Worm (Caenorhabditis elegans) whole organism, late embryonic: Measurements from ENCODE around the gene srab-10.

ENCODE experiments used
- C38D4.7 ChIP-seq: fragments of 200-800 bp; sonication (Bioruptor generic); optimal IDR thresholded peaks from 2 replicates; lab custom pipeline; 2018; ENCODE audit warnings: mild to moderate bottlenecking, missing genetic modification characterization, moderate library complexity, missing compliant biosample characterization
- K09A11.1 ChIP-seq: sonication (generic microtip); optimal IDR thresholded peaks from 2 replicates; lab custom pipeline; 2017; ENCODE audit warnings: antibody characterized with exemption, mild to moderate bottlenecking, missing genetic modification characterization, missing compliant biosample characterization; ENCODE audit not compliant: insufficient read depth
- Y22D7AL.16 ChIP-seq: sonication (generic microtip); optimal IDR thresholded peaks from 2 replicates; lab custom pipeline; 2016; ENCODE audit warnings: missing genetic modification characterization, missing compliant biosample characterization
- ceh-19 ChIP-seq: fragments of 200-800 bp; sonication (Bioruptor generic); optimal IDR thresholded peaks from 2 replicates; lab custom pipeline; 2018; ENCODE audit warnings: mild to moderate bottlenecking, missing genetic modification characterization, missing compliant biosample characterization
- ceh-22 ChIP-seq: sonication (generic microtip); optimal IDR thresholded peaks from 2 replicates; lab custom pipeline; 2017; ENCODE audit warnings: missing biosample characterization, missing genetic modification characterization
- ceh-24 ChIP-seq: sonication (generic microtip); optimal IDR thresholded peaks from 2 replicates; lab custom pipeline; 2016; ENCODE audit warnings: mild to moderate bottlenecking, missing genetic modification characterization, missing compliant biosample characterization
- ceh-34 ChIP-seq: sonication (generic microtip); optimal IDR thresholded peaks from 2 replicates; lab custom pipeline; 2016; ENCODE audit warnings: mild to moderate bottlenecking, missing genetic modification characterization, missing compliant biosample characterization
- ceh-48 ChIP-seq: sonication (generic microtip); optimal IDR thresholded peaks from 2 replicates; lab custom pipeline; 2016; ENCODE audit warnings: missing genetic modification characterization, inconsistent platforms, missing compliant biosample characterization
- ceh-6 ChIP-seq: fragments of 200-800 bp; sonication (Bioruptor generic); optimal IDR thresholded peaks from 2 replicates; lab custom pipeline; 2018; ENCODE audit warnings: mild to moderate bottlenecking, missing genetic modification characterization, missing compliant biosample characterization
- ceh-9 ChIP-seq: sonication (generic microtip); optimal IDR thresholded peaks from 2 replicates; lab custom pipeline; 2016; ENCODE audit warnings: mild to moderate bottlenecking, missing genetic modification characterization, inconsistent platforms, missing compliant biosample characterization
- elt-2 ChIP-seq: sonication (generic microtip); optimal IDR thresholded peaks from 2 replicates; lab custom pipeline; 2016; ENCODE audit warnings: missing genetic modification reagents, missing genetic modification characterization, missing compliant biosample characterization
- elt-4 ChIP-seq: sonication (generic microtip); optimal IDR thresholded peaks from 2 replicates; lab custom pipeline; 2016; ENCODE audit warnings: missing genetic modification characterization, missing compliant biosample characterization
- ets-4 ChIP-seq: sonication (generic microtip); optimal IDR thresholded peaks from 2 replicates; lab custom pipeline; 2016; ENCODE audit warnings: missing genetic modification characterization, missing compliant biosample characterization
- fax-1 ChIP-seq: sonication (generic microtip); optimal IDR thresholded peaks from 2 replicates; lab custom pipeline; 2016; ENCODE audit warnings: missing genotype, missing genetic modification characterization, missing compliant biosample characterization
- fkh-10 ChIP-seq: fragments of 150-350 bp; optimal IDR thresholded peaks from 2 replicates; lab custom pipeline; 2014; ENCODE audit warnings: missing biosample characterization, missing genetic modification reagents, missing genetic modification characterization
- hlh-13 ChIP-seq: fragments of 200-800 bp; sonication (Bioruptor generic); optimal IDR thresholded peaks from 2 replicates; lab custom pipeline; 2018; ENCODE audit warnings: mild to moderate bottlenecking, missing genetic modification characterization, missing compliant biosample characterization
- hlh-15 ChIP-seq: sonication (generic microtip); optimal IDR thresholded peaks from 2 replicates; lab custom pipeline; 2016; ENCODE audit warnings: missing genetic modification characterization, missing compliant biosample characterization
- hlh-30 ChIP-seq: sonication (generic microtip); optimal IDR thresholded peaks from 2 replicates; lab custom pipeline; 2017; ENCODE audit warnings: antibody characterized with exemption, missing genetic modification characterization, missing compliant biosample characterization; ENCODE audit not compliant: insufficient read depth
- hlh-8 ChIP-seq: sonication (generic microtip); optimal IDR thresholded peaks from 2 replicates; lab custom pipeline; 2016; ENCODE audit warnings: missing genotype, missing genetic modification characterization, missing compliant biosample characterization
- lim-6 ChIP-seq: sonication (generic microtip); optimal IDR thresholded peaks from 2 replicates; lab custom pipeline; 2016; ENCODE audit warnings: missing genetic modification characterization, missing compliant biosample characterization
- lin-11 ChIP-seq: fragments of 200-800 bp; sonication (Bioruptor generic); optimal IDR thresholded peaks from 2 replicates; lab custom pipeline; 2018; ENCODE audit warnings: mild to moderate bottlenecking, missing genetic modification characterization, missing compliant biosample characterization
- madf-2 ChIP-seq: sonication (generic microtip); optimal IDR thresholded peaks from 2 replicates; lab custom pipeline; 2017; ENCODE audit warnings: missing genetic modification characterization, missing compliant biosample characterization
- nfya-1 ChIP-seq: sonication (generic microtip); optimal IDR thresholded peaks from 2 replicates; lab custom pipeline; 2017; ENCODE audit warnings: missing genetic modification characterization, mild to moderate bottlenecking, missing compliant biosample characterization, antibody characterized with exemption, moderate library complexity
- nhr-11 ChIP-seq: fragments of 150-350 bp; optimal IDR thresholded peaks from 2 replicates; lab custom pipeline; 2014; ENCODE audit warnings: missing biosample characterization, missing genetic modification characterization
- nhr-232 ChIP-seq: sonication (generic microtip); optimal IDR thresholded peaks from 2 replicates; lab custom pipeline; 2016; ENCODE audit warnings: missing genetic modification characterization, missing compliant biosample characterization
- odd-2 ChIP-seq: sonication (generic microtip); optimal IDR thresholded peaks from 2 replicates; lab custom pipeline; 2017; ENCODE audit warnings: antibody characterized with exemption, mild to moderate bottlenecking, missing genetic modification characterization, missing compliant biosample characterization
- pat-9 ChIP-seq: fragments of 200-800 bp; sonication (Bioruptor generic); optimal IDR thresholded peaks from 2 replicates; lab custom pipeline; 2018; ENCODE audit warnings: mild to moderate bottlenecking, missing genetic modification characterization, moderate library complexity, missing compliant biosample characterization
- pax-1 ChIP-seq: fragments of 150-350 bp; optimal IDR thresholded peaks from 2 replicates; lab custom pipeline; 2014; ENCODE audit warnings: missing biosample characterization, missing genetic modification characterization
- pqm-1 ChIP-seq: sonication (generic microtip); optimal IDR thresholded peaks from 2 replicates; lab custom pipeline; 2016; ENCODE audit warnings: missing genetic modification characterization, missing compliant biosample characterization
- pros-1 ChIP-seq: fragments of 150-350 bp; optimal IDR thresholded peaks from 2 replicates; lab custom pipeline; 2014; ENCODE audit warnings: missing biosample characterization, missing genetic modification reagents, missing genetic modification characterization
- ref-2 ChIP-seq: sonication (generic microtip); optimal IDR thresholded peaks from 2 replicates; lab custom pipeline; 2016; ENCODE audit warnings: missing genetic modification characterization, missing compliant biosample characterization
- sdc-2 ChIP-seq: sonication (generic microtip); optimal IDR thresholded peaks from 2 replicates; lab custom pipeline; 2016; ENCODE audit warnings: missing genotype, missing genetic modification characterization, missing compliant biosample characterization
- sox-4 ChIP-seq: sonication (generic microtip); optimal IDR thresholded peaks from 2 replicates; lab custom pipeline; 2017; ENCODE audit warnings: mild to moderate bottlenecking, missing genetic modification characterization, inconsistent platforms, missing compliant biosample characterization
- tbx-2 ChIP-seq: sonication (generic microtip); optimal IDR thresholded peaks from 2 replicates; lab custom pipeline; 2016; ENCODE audit warnings: missing genetic modification characterization, missing compliant biosample characterization
- unc-3 ChIP-seq, 2 experiments: fragments of 200-800 bp in 1 of 2; sonication (Bioruptor generic) in 1 of 2; sonication (generic microtip) in 1 of 2; conservative IDR thresholded peaks in 1 of 2; optimal IDR thresholded peaks in 1 of 2; 2 replicates each; pipeline versions ENCODE4 v1.3.6 to Lab custom; 2016 to 2022; ENCODE audit warnings: missing compliant biosample characterization in 2 of 2, missing genetic modification characterization in 2 of 2, missing genetic modification reagents in 1 of 2
- zip-5 ChIP-seq: sonication (generic microtip); optimal IDR thresholded peaks from 2 replicates; lab custom pipeline; 2016; ENCODE audit warnings: missing genetic modification characterization, missing compliant biosample characterization

The srab-10 gene

DNA sequence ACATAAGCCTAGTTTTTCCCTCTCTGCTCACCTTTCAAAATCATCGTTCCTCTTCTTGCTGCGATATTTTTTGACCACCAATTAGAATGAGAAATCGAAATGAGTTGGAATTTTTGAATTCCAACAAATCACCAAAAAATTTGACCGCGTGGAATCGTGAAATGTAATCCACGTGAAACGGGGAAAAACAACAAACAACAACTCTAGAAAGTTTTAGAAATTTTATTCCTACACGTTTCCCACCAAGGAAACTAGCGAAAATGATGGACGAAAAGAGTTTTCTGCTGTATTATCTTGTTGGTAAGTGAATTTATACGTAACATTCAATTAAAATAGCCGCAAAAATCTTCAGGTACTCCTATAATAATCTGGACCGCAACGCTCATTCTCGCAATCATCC, 5.9 kb downstream of the srab-10 start, which contains the start of the genes irld-3 and F02C9.1:
Gene irld-3 (minus strand): TSS at position 101 of the 400 bp plus-strand sequence.
Gene F02C9.1 (plus strand): TSS at position 216 of the 400 bp plus-strand sequence.
- TF ChIP-seq zip-5 (tag; lab: Kevin White, UChicago) (no peak), ceh-6 (no peak), ceh-34 (no peak), sox-4 (tag; lab: Kevin White, UChicago) (no peak), hlh-8 (tag; lab: Kevin White, UChicago) (no peak), ceh-9 (tag; lab: Kevin White, UChicago) (no peak), nhr-232 (tag; lab: Kevin White, UChicago) (no peak), K09A11.1 (tag; lab: Kevin White, UChicago) (no peak), pax-1 (tag; lab: Kevin White, UChicago) (no peak), elt-4 (tag; lab: Kevin White, UChicago) (no peak), ets-4 (tag; lab: Kevin White, UChicago) (no peak), unc-3 (GFP tag; conservative IDR thresholded peaks at IDR 0.05; lab: Robert Waterston, UW) (no peak), unc-3 (tag; optimal IDR thresholded peaks at IDR 0.05; lab: Kevin White, UChicago) (no peak), odd-2 (tag; lab: Kevin White, UChicago) (no peak)

DNA sequence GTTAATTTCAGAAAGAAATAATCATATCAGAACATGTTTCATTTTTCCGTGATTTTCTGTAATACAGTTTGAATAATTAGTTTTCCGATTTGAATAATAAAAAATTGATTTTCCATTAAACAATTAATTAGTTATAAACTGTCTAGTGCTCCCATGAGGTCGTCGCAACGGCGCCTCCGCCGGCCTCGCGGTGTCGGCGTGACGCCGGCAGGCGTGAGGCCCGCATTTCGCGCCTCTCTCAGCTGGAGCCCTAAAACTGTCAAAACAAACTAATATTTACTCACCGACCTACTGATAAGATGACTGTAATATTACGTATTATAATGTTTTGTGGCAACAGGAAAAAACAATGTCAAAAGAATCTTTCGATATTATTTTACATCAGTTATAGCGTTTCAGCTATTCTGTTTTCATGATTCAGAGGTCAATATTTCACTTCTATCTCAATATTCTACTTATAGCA, 11.1 kb downstream of the srab-10 start, which contains the start of gene F02C9.2:
Gene F02C9.2 (plus strand): TSS at position 413 of the 463 bp plus-strand sequence.
- no peak for TF ChIP-seq fax-1 (tag; lab: Kevin White, UChicago)
- no peak for TF ChIP-seq nfya-1 (tag; lab: Kevin White, UChicago)
- no peak for TF ChIP-seq pros-1 (tag; lab: Kevin White, UChicago)

DNA sequence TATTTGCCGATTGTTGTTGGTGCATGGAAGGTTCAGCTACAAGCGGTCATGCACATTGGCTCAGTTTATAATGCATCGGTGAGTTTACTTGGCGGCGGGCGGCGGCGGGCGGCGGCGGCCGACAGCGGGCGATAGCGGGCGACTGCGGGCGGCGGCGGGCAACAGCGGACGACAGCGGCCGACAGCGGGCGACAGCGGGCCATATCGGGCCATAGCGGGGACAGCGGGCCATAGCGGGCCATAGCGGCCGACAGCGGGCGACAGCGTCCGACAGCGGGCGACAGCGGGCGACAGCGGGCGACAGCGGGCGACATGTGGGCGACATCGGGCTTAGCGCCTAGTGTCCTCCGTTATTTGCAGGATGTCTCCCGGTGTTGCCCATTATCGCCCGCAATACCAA, 12.3 kb downstream of the srab-10 start:
- TF ChIP-seq K09A11.1 (tag; lab: Kevin White, UChicago), result no peak
- TF ChIP-seq ceh-19 (GFP tag; lab: Kevin White, UChicago), result no peak
- no peak for TF ChIP-seq pqm-1
- TF ChIP-seq nhr-11 (tag; lab: Kevin White, UChicago), result no peak
- TF ChIP-seq lim-6, result no peak
- TF ChIP-seq pat-9 (tag; lab: Kevin White, UChicago), result no peak
- no peak for TF ChIP-seq hlh-15 (tag; lab: Kevin White, UChicago)
- TF ChIP-seq Y22D7AL.16 (tag; lab: Kevin White, UChicago), result no peak
- no peak for TF ChIP-seq hlh-30
- TF ChIP-seq ref-2 (tag; lab: Kevin White, UChicago), result no peak
- TF ChIP-seq sox-4 (tag; lab: Kevin White, UChicago), result no peak
- no peak for TF ChIP-seq ceh-48 (tag; lab: Kevin White, UChicago)
- TF ChIP-seq fkh-10 (GFP tag; lab: Kevin White, UChicago), result no peak
- TF ChIP-seq fax-1 (tag; lab: Kevin White, UChicago), result no peak

DNA sequence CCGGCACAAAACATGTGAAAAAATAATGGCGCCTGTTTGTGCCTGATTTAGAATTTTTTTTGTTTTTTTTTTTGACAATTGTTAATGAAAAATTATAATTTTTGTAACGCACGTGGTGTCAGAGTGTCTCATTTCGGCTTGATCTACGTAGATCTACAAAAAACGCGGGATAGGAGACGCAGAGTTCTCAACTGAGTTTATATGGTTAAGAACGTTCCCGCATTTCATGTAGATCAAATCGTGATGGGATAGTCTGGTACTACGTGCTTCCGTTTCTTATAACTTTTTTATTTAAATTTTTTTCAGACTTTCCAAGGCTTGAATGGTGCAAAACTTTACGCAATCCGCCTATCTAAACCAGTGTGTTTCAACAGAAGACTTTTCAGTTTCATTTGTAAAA, 15.6 kb downstream of the srab-10 start, which contains the start of gene tat-6:
Gene tat-6 (plus strand): TSS at position 301 of the 400 bp plus-strand sequence.
- TF ChIP-seq C38D4.7 (no peak), pros-1 (tag; lab: Kevin White, UChicago) (no peak), elt-2 (tag; lab: Kevin White, UChicago) (no peak), ceh-22 (tag; lab: Kevin White, UChicago) (no peak), madf-2 (no peak), sox-4 (tag; lab: Kevin White, UChicago) (no peak), tbx-2 (no peak), Y22D7AL.16 (tag; lab: Kevin White, UChicago) (no peak), sdc-2 (tag; lab: Kevin White, UChicago) (no peak), hlh-13 (GFP tag; lab: Kevin White, UChicago) (no peak), lin-11 (tag; lab: Kevin White, UChicago) (no peak), ceh-24 (tag; lab: Kevin White, UChicago) (no peak), ref-2 (tag; lab: Kevin White, UChicago) (no peak)
